Worm (Caenorhabditis elegans): Measurements from ENCODE around the gene fkb-1.

The fkb-1 gene

DNA sequence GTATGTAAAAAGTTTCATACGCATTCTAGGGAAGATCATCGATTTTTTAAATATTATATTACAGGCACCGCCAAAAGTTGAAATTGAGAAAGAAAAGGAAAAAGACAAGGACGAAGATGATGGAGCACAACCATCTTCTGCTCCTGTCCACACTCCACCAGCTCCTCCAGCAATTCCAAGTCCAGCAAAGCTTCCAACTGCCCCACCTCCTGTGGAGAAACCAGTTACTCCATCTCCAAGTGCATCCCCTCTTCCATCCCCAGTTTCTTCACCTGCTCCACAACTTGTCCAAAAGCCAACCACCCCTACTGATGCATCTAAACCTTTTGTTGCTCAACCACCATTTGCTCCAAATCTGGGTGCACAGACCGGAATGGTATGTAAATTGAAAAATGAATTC lies 15.6 kb downstream of the fkb-1 start:
- TF ChIP-seq F13C5.2 (tag; optimal IDR thresholded peaks at IDR 0.05) = no peak
- no peak for TF ChIP-seq ama-1 (optimal IDR thresholded peaks at IDR 0.05)
- no peak for TF ChIP-seq pes-1 (GFP tag; IDR thresholded peaks at IDR 0.05)
- no peak for TF ChIP-seq scrt-1 (GFP tag; IDR thresholded peaks at IDR 0.05)
- no peak for TF ChIP-seq ceh-36 (tag; optimal IDR thresholded peaks at IDR 0.05)
- no peak for TF ChIP-seq aly-1 (tag; optimal IDR thresholded peaks at IDR 0.05)
- no peak for TF ChIP-seq ets-7 (tag; optimal IDR thresholded peaks at IDR 0.05)
- TF ChIP-seq flt-1 (GFP tag; IDR thresholded peaks at IDR 0.05) = no peak
- no peak for TF ChIP-seq tbx-37 (GFP tag; conservative IDR thresholded peaks at IDR 0.05)
- TF ChIP-seq tbx-11 (GFP tag; IDR thresholded peaks at IDR 0.05) = no peak
- no peak for TF ChIP-seq sea-1 (GFP tag; conservative IDR thresholded peaks at IDR 0.05)
- no peak for TF ChIP-seq hmg-4 (GFP tag; optimal IDR thresholded peaks at IDR 0.05)

DNA sequence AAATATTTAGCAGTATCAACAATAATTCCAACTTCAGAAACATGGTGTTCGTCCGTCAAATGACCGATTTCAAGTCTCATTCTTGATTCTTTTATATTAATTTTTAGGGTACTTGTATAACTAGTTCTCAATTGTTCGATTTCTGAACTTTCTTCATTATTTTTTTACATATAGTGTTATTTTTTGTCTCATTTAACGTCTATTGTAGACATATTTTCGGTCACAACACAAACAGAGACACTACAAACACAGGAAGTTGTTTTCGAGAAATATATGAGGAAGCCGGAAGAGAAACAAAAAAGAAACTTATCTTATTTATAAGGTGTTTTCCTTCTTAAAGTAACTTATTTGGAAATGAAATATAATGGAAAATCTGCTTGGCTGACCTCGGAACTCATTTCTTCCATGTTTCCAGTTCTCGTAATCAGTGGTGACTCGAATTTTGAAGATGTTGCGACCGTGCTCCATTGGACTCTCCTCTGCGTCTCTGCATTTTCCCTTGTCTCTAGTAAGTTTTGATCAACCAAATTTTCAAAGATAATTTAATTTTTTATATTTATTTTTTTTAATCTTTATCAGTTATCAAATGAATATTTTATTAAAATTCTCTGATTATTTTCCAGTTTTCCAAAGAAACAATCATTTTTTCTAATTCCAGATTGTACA lies 17.4 kb downstream of the fkb-1 start, which contains the start of the genes F36H1.12 and lin-3:
F36H1.12 (minus strand) TSS at position 51 of the 666 bp plus-strand sequence.
lin-3 (plus strand) TSS at position 657 of the 666 bp plus-strand sequence.
- TF ChIP-seq tra-4 (tag; optimal IDR thresholded peaks at IDR 0.05) (no peak), F13C5.2 (tag; optimal IDR thresholded peaks at IDR 0.05) (no peak), tbx-11 (GFP tag; IDR thresholded peaks at IDR 0.05) (no peak), ets-7 (tag; optimal IDR thresholded peaks at IDR 0.05) (no peak), hmg-4 (GFP tag; optimal IDR thresholded peaks at IDR 0.05) (no peak), ama-1 (optimal IDR thresholded peaks at IDR 0.05) (no peak)

ce11 chrIV:11062984-11063613 lies 26.7 kb downstream of the fkb-1 start:
- no peak for TF ChIP-seq ceh-13 (GFP tag; optimal IDR thresholded peaks at IDR 0.05)
- no peak for TF ChIP-seq F13C5.2 (tag; optimal IDR thresholded peaks at IDR 0.05)
- TF ChIP-seq pes-1 (GFP tag; IDR thresholded peaks at IDR 0.05) = no peak
- no peak for TF ChIP-seq ceh-36 (tag; optimal IDR thresholded peaks at IDR 0.05)
- no peak for TF ChIP-seq sea-1 (GFP tag; conservative IDR thresholded peaks at IDR 0.05)
- TF ChIP-seq hmg-4 (GFP tag; optimal IDR thresholded peaks at IDR 0.05) = no peak
- TF ChIP-seq flt-1 (GFP tag; IDR thresholded peaks at IDR 0.05) = no peak
- TF ChIP-seq tra-4 (tag; optimal IDR thresholded peaks at IDR 0.05) = no peak
- TF ChIP-seq scrt-1 (GFP tag; IDR thresholded peaks at IDR 0.05) = no peak
- no peak for TF ChIP-seq ama-1 (optimal IDR thresholded peaks at IDR 0.05)
- TF ChIP-seq ets-7 (tag; optimal IDR thresholded peaks at IDR 0.05) = no peak
- no peak for TF ChIP-seq hmbx-1 (tag; optimal IDR thresholded peaks at IDR 0.05)
- no peak for TF ChIP-seq B0310.2 (tag; optimal IDR thresholded peaks at IDR 0.05)
- TF ChIP-seq tbx-37 (GFP tag; conservative IDR thresholded peaks at IDR 0.05) = no peak
- no peak for TF ChIP-seq aly-1 (tag; optimal IDR thresholded peaks at IDR 0.05)
- no peak for TF ChIP-seq hnd-1 (tag; optimal IDR thresholded peaks at IDR 0.05)
- TF ChIP-seq tbx-11 (GFP tag; IDR thresholded peaks at IDR 0.05) = no peak

- TF ChIP-seq hmg-4 (GFP tag; optimal IDR thresholded peaks at IDR 0.05) (no peak), pes-1 (GFP tag; IDR thresholded peaks at IDR 0.05) (no peak), B0310.2 (tag; optimal IDR thresholded peaks at IDR 0.05) (no peak), aly-1 (tag; optimal IDR thresholded peaks at IDR 0.05) (no peak), sea-1 (GFP tag; conservative IDR thresholded peaks at IDR 0.05) (no peak), tra-4 (tag; optimal IDR thresholded peaks at IDR 0.05) (no peak), hnd-1 (tag; optimal IDR thresholded peaks at IDR 0.05) (no peak), ets-7 (tag; optimal IDR thresholded peaks at IDR 0.05) (no peak), ceh-13 (GFP tag; optimal IDR thresholded peaks at IDR 0.05) (no peak), tbx-11 (GFP tag; IDR thresholded peaks at IDR 0.05) (no peak), tbx-37 (GFP tag; conservative IDR thresholded peaks at IDR 0.05) (no peak)
Observed at ce11 chrIV:11063962-11064361, 27.6 kb downstream of the fkb-1 start, which contains the start of gene ttr-16. Gene ttr-16, minus strand, starts transcription at chrIV:11064137.

ce11 chrIV:11067003-11067402 lies 30.6 kb downstream of the fkb-1 start, which contains the start of gene ttr-17:
Gene ttr-17, minus strand, starts transcription at chrIV:11067026.
- TF ChIP-seq tbx-11 (GFP tag; IDR thresholded peaks at IDR 0.05) (no peak), hnd-1 (tag; optimal IDR thresholded peaks at IDR 0.05) (no peak), B0310.2 (tag; optimal IDR thresholded peaks at IDR 0.05) (no peak), hmg-4 (GFP tag; optimal IDR thresholded peaks at IDR 0.05) (no peak), sea-1 (GFP tag; conservative IDR thresholded peaks at IDR 0.05) (no peak), pes-1 (GFP tag; IDR thresholded peaks at IDR 0.05) (no peak), tbx-37 (GFP tag; conservative IDR thresholded peaks at IDR 0.05) (no peak), scrt-1 (GFP tag; IDR thresholded peaks at IDR 0.05) (no peak), hmbx-1 (tag; optimal IDR thresholded peaks at IDR 0.05) (no peak), aly-1 (tag; optimal IDR thresholded peaks at IDR 0.05) (no peak), tra-4 (tag; optimal IDR thresholded peaks at IDR 0.05) (no peak), flt-1 (GFP tag; IDR thresholded peaks at IDR 0.05) (no peak), ama-1 (optimal IDR thresholded peaks at IDR 0.05) (no peak), ceh-36 (tag; optimal IDR thresholded peaks at IDR 0.05) (no peak), F13C5.2 (tag; optimal IDR thresholded peaks at IDR 0.05) (no peak), ets-7 (tag; optimal IDR thresholded peaks at IDR 0.05) (no peak), ceh-13 (GFP tag; optimal IDR thresholded peaks at IDR 0.05) (no peak)

- TF ChIP-seq scrt-1 (GFP tag; IDR thresholded peaks at IDR 0.05) (no peak), ceh-13 (GFP tag; optimal IDR thresholded peaks at IDR 0.05) (no peak), tbx-11 (GFP tag; IDR thresholded peaks at IDR 0.05) (no peak), ets-7 (tag; optimal IDR thresholded peaks at IDR 0.05) (no peak), hmbx-1 (tag; optimal IDR thresholded peaks at IDR 0.05) (no peak), B0310.2 (tag; optimal IDR thresholded peaks at IDR 0.05) (no peak), flt-1 (GFP tag; IDR thresholded peaks at IDR 0.05) (no peak), F13C5.2 (tag; optimal IDR thresholded peaks at IDR 0.05) (no peak), ceh-36 (tag; optimal IDR thresholded peaks at IDR 0.05) (no peak), tbx-37 (GFP tag; conservative IDR thresholded peaks at IDR 0.05) (no peak), aly-1 (tag; optimal IDR thresholded peaks at IDR 0.05) (no peak), tra-4 (tag; optimal IDR thresholded peaks at IDR 0.05) (no peak), hnd-1 (tag; optimal IDR thresholded peaks at IDR 0.05) (no peak), ama-1 (optimal IDR thresholded peaks at IDR 0.05) (no peak), hmg-4 (GFP tag; optimal IDR thresholded peaks at IDR 0.05) (no peak), sea-1 (GFP tag; conservative IDR thresholded peaks at IDR 0.05) (no peak), pes-1 (GFP tag; IDR thresholded peaks at IDR 0.05) (no peak)
Observed at ce11 chrIV:11068314-11068713, 31.9 kb downstream of the fkb-1 start.
